Fruit fly (Drosophila melanogaster) whole organism, embryonic: ENCODE data around the gene CG33191.

ENCODE experiments used
- Bdp1 ChIP-seq: fragments of 200-800 bp; sonication (Bioruptor generic); optimal IDR thresholded peaks from 3 replicates; lab custom pipeline; 2016; ENCODE audit warnings: missing biosample characterization, missing genetic modification characterization
- CG10274 ChIP-seq: fragments of 200-800 bp; sonication (Bioruptor generic); optimal IDR thresholded peaks from 3 replicates; lab custom pipeline; 2017; ENCODE audit warnings: missing biosample characterization, mild to moderate bottlenecking, missing genetic modification characterization
- CG10654 ChIP-seq: fragments of 200-800 bp; sonication (Bioruptor generic); optimal IDR thresholded peaks from 2 replicates; lab custom pipeline; 2016; ENCODE audit warnings: missing biosample characterization, missing genetic modification characterization
- CG11695 ChIP-seq: fragments of 200-800 bp; sonication (Bioruptor generic); IDR thresholded peaks from 3 replicates; pipeline ENCODE4 v1.3.6; 2022; ENCODE audit warnings: missing biosample characterization, missing genetic modification characterization
- CG12391 ChIP-seq: fragments of 200-800 bp; sonication (Bioruptor generic); optimal IDR thresholded peaks from 3 replicates; lab custom pipeline; 2018; ENCODE audit warnings: missing biosample characterization, mild to moderate bottlenecking, missing genetic modification characterization, moderate library complexity
- CG14014 ChIP-seq: fragments of 200-800 bp; sonication (Bioruptor generic); IDR thresholded peaks from 2 replicates; pipeline ENCODE4 v1.3.6; 2022; ENCODE audit warnings: missing biosample characterization, missing genetic modification characterization
- CG17328 ChIP-seq: fragments of 200-800 bp; sonication (Bioruptor generic); IDR thresholded peaks from 2 replicates; pipeline ENCODE4 v1.3.6; 2022; ENCODE audit warnings: missing biosample characterization, missing genetic modification characterization
- CG18476 ChIP-seq: fragments of 200-800 bp; sonication (Bioruptor generic); optimal IDR thresholded peaks from 2 replicates; lab custom pipeline; 2016; ENCODE audit warnings: missing biosample characterization, mild to moderate bottlenecking, missing genetic modification characterization
- CG2120 ChIP-seq: fragments of 200-800 bp; sonication (Bioruptor generic); optimal IDR thresholded peaks from 3 replicates; lab custom pipeline; 2016; ENCODE audit warnings: missing biosample characterization, missing genetic modification characterization
- CG2712 ChIP-seq: fragments of 200-800 bp; optimal IDR thresholded peaks from 3 replicates; lab custom pipeline; 2019; ENCODE audit warnings: missing biosample characterization, mild to moderate bottlenecking, missing genetic modification characterization, moderate library complexity
- CG33557 ChIP-seq: fragments of 200-800 bp; sonication (Bioruptor generic); optimal IDR thresholded peaks from 2 replicates; lab custom pipeline; 2019; ENCODE audit warnings: missing biosample characterization, mild to moderate bottlenecking, missing genetic modification characterization, moderate library complexity
- CG3838 ChIP-seq: fragments of 200-800 bp; sonication (Bioruptor generic); optimal IDR thresholded peaks from 3 replicates; lab custom pipeline; 2016; ENCODE audit warnings: missing biosample characterization, missing genetic modification characterization
- CG4328 ChIP-seq: fragments of 200-800 bp; sonication (Bioruptor generic); optimal IDR thresholded peaks from 3 replicates; lab custom pipeline; 2017; ENCODE audit warnings: missing biosample characterization, missing genetic modification reagents, missing genetic modification characterization
- CG43689 ChIP-seq: fragments of 200-800 bp; sonication (Bioruptor generic); IDR thresholded peaks from 2 replicates; pipeline ENCODE4 v1.3.6; 2022; ENCODE audit warnings: missing biosample characterization, missing genetic modification characterization
- CG6254 ChIP-seq: fragments of 200-800 bp; sonication (Bioruptor generic); optimal IDR thresholded peaks from 3 replicates; lab custom pipeline; 2017; ENCODE audit warnings: mild to moderate bottlenecking, missing biosample characterization, missing genetic modification reagents, missing genetic modification characterization
- CG6854 ChIP-seq: fragments of 200-800 bp; sonication (Bioruptor generic); optimal IDR thresholded peaks from 3 replicates; lab custom pipeline; 2017; ENCODE audit warnings: missing biosample characterization, mild to moderate bottlenecking, missing genetic modification characterization
- CG9437 ChIP-seq: fragments of 200-800 bp; sonication (Bioruptor generic); optimal IDR thresholded peaks from 2 replicates; lab custom pipeline; 2018; ENCODE audit warnings: missing biosample characterization, mild to moderate bottlenecking, missing genetic modification characterization
- CG9797 ChIP-seq: fragments of 200-800 bp; sonication (Bioruptor generic); optimal IDR thresholded peaks from 3 replicates; lab custom pipeline; 2018; ENCODE audit warnings: missing biosample characterization, mild to moderate bottlenecking, missing genetic modification characterization
- CoRest ChIP-seq: fragments of 200-800 bp; sonication (Bioruptor generic); optimal IDR thresholded peaks from 3 replicates; lab custom pipeline; 2018; ENCODE audit warnings: missing biosample characterization, mild to moderate bottlenecking, missing genetic modification characterization, moderate library complexity
- Deaf1 ChIP-seq: fragments of 200-800 bp; optimal IDR thresholded peaks from 3 replicates; lab custom pipeline; 2019; ENCODE audit warnings: missing biosample characterization, mild to moderate bottlenecking, missing genetic modification characterization, moderate library complexity
- Doc3 ChIP-seq: fragments of 200-800 bp; sonication (Bioruptor generic); IDR thresholded peaks from 3 replicates; pipeline ENCODE4 v1.3.6; 2022; ENCODE audit warnings: missing biosample characterization, missing genetic modification characterization; ENCODE audit not compliant: partially characterized antibody
- ERR ChIP-seq: fragments of 200-800 bp; sonication (Bioruptor generic); optimal IDR thresholded peaks from 2 replicates; lab custom pipeline; 2016; ENCODE audit warnings: missing biosample characterization, missing genetic modification characterization
- HHEX ChIP-seq: fragments of 200-800 bp; sonication (Bioruptor generic); optimal IDR thresholded peaks from 3 replicates; lab custom pipeline; 2017; ENCODE audit warnings: missing biosample characterization, mild to moderate bottlenecking, missing genetic modification characterization, missing genetic modification reagents
- HmgZ ChIP-seq: fragments of 200-800 bp; sonication (Bioruptor generic); optimal IDR thresholded peaks from 2 replicates; lab custom pipeline; 2018; ENCODE audit warnings: missing biosample characterization, mild to moderate bottlenecking, missing genetic modification characterization
- Hr3 ChIP-seq: fragments of 200-800 bp; sonication (Bioruptor generic); optimal IDR thresholded peaks from 3 replicates; lab custom pipeline; 2016; ENCODE audit warnings: missing biosample characterization, missing genetic modification characterization
- MESR4 ChIP-seq: fragments of 200-800 bp; sonication (Bioruptor generic); optimal IDR thresholded peaks from 2 replicates; lab custom pipeline; 2018; ENCODE audit warnings: missing biosample characterization, mild to moderate bottlenecking, missing genetic modification characterization, moderate library complexity
- Med ChIP-seq: fragments of 200-800 bp; sonication (Bioruptor generic); peaks from one replicate; lab custom pipeline; 2016; ENCODE audit warnings: missing biosample characterization, missing genetic modification characterization, mild to moderate bottlenecking, inconsistent platforms, moderate library complexity
- Xrp1 ChIP-seq: fragments of 200-800 bp; sonication (Bioruptor generic); IDR thresholded peaks from 2 replicates; pipeline ENCODE4 v1.3.6; 2022; ENCODE audit warnings: missing biosample characterization, missing genetic modification characterization
- bcd ChIP-seq: fragments of 200-800 bp; sonication (Bioruptor generic); optimal IDR thresholded peaks from 2 replicates; lab custom pipeline; 2017; ENCODE audit warnings: missing biosample characterization, mild to moderate bottlenecking, missing genetic modification characterization
- bowl ChIP-seq: fragments of 200-800 bp; sonication (Bioruptor generic); IDR thresholded peaks from 2 replicates; pipeline ENCODE4 v1.3.6; 2022; ENCODE audit warnings: missing biosample characterization, missing genetic modification characterization
- btn ChIP-seq: fragments of 200-800 bp; sonication (Bioruptor generic); optimal IDR thresholded peaks from 2 replicates; lab custom pipeline; 2016; ENCODE audit warnings: missing biosample characterization, missing genetic modification characterization
- chif ChIP-seq, 2 experiments: fragments of 200-800 bp; sonication (Bioruptor generic); optimal IDR thresholded peaks; 3 replicates each; lab custom pipeline; 2016; ENCODE audit warnings: missing biosample characterization in 2 of 2, missing genetic modification characterization in 2 of 2
- crc ChIP-seq: fragments of 200-800 bp; sonication (Bioruptor generic); optimal IDR thresholded peaks from 2 replicates; lab custom pipeline; 2016; ENCODE audit warnings: missing biosample characterization, missing genetic modification characterization
- danr ChIP-seq: fragments of 200-800 bp; sonication (Bioruptor generic); IDR thresholded peaks from 2 replicates; pipeline ENCODE4 v1.3.6; 2022; ENCODE audit warnings: missing biosample characterization, missing genetic modification characterization
- dpn ChIP-seq, 2 experiments: fragments of 200-800 bp; sonication (Bioruptor generic); optimal IDR thresholded peaks; 3 replicates each; lab custom pipeline; 2016; ENCODE audit warnings: missing biosample characterization in 2 of 2, missing genetic modification characterization in 2 of 2
- gcm2 ChIP-seq: fragments of 200-800 bp; sonication (Bioruptor generic); optimal IDR thresholded peaks from 2 replicates; lab custom pipeline; 2016; ENCODE audit warnings: missing biosample characterization, missing genetic modification characterization
- grn ChIP-seq: fragments of 200-800 bp; sonication (Bioruptor generic); optimal IDR thresholded peaks from 3 replicates; lab custom pipeline; 2017; ENCODE audit warnings: missing biosample characterization, missing genetic modification characterization
- gsb ChIP-seq: fragments of 200-800 bp; sonication (Bioruptor generic); IDR thresholded peaks from 2 replicates; pipeline ENCODE4 v1.3.6; 2022; ENCODE audit warnings: missing biosample characterization, missing genetic modification characterization
- hkb ChIP-seq, 2 experiments: fragments of 200-800 bp in 1 of 2; fragments of >200 bp in 1 of 2; sonication (Bioruptor generic) in 1 of 2; IDR thresholded peaks in 1 of 2; optimal IDR thresholded peaks in 1 of 2; 2 replicates each; pipeline versions ENCODE4 v1.3.6 to Lab custom; 2017 to 2022; ENCODE audit warnings: missing biosample characterization in 1 of 2, missing genetic modification characterization in 1 of 2
- nerfin-1 ChIP-seq: fragments of 200-800 bp; sonication (Bioruptor generic); optimal IDR thresholded peaks from 3 replicates; lab custom pipeline; 2019; ENCODE audit warnings: missing biosample characterization, mild to moderate bottlenecking, missing genetic modification characterization, moderate library complexity
- pita ChIP-seq: fragments of 200-800 bp; sonication (Bioruptor generic); optimal IDR thresholded peaks from 2 replicates; lab custom pipeline; 2017; ENCODE audit warnings: missing biosample characterization, mild to moderate bottlenecking, missing genetic modification characterization
- repo ChIP-seq: fragments of 200-800 bp; sonication (Bioruptor generic); optimal IDR thresholded peaks from 2 replicates; lab custom pipeline; 2016; ENCODE audit warnings: missing biosample characterization, missing genetic modification characterization
- sd ChIP-seq: fragments of 200-800 bp; sonication (Bioruptor generic); optimal IDR thresholded peaks from 3 replicates; lab custom pipeline; 2018; ENCODE audit warnings: missing biosample characterization, mild to moderate bottlenecking, missing genetic modification characterization, moderate library complexity
- sens ChIP-seq: fragments of 200-800 bp; sonication (Bioruptor generic); peaks from one replicate; lab custom pipeline; 2016; ENCODE audit warnings: missing biosample characterization, missing genetic modification characterization
- sr ChIP-seq: fragments of 200-800 bp; sonication (Bioruptor generic); IDR thresholded peaks from 3 replicates; pipeline ENCODE4 v1.3.6; 2022; ENCODE audit warnings: missing biosample characterization, missing genetic modification characterization
- tup ChIP-seq: fragments of 200-800 bp; sonication (Bioruptor generic); optimal IDR thresholded peaks from 2 replicates; lab custom pipeline; 2016; ENCODE audit warnings: missing biosample characterization, mild to moderate bottlenecking, missing genetic modification characterization, moderate library complexity
- unc-4 ChIP-seq: fragments of 200-800 bp; sonication (Bioruptor generic); IDR thresholded peaks from 2 replicates; pipeline ENCODE4 v1.3.6; 2022; ENCODE audit warnings: missing biosample characterization, missing genetic modification characterization; ENCODE audit not compliant: partially characterized antibody
- vvl ChIP-seq: fragments of 200-800 bp; sonication (Bioruptor generic); IDR thresholded peaks from 2 replicates; pipeline ENCODE4 v1.3.6; 2022; ENCODE audit warnings: missing biosample characterization, missing genetic modification characterization
- zfh1 ChIP-seq: fragments of 200-800 bp; sonication (Bioruptor generic); IDR thresholded peaks from 3 replicates; pipeline ENCODE4 v1.3.6; 2022; ENCODE audit warnings: missing biosample characterization, missing genetic modification characterization

Gene CG33191

DNA sequence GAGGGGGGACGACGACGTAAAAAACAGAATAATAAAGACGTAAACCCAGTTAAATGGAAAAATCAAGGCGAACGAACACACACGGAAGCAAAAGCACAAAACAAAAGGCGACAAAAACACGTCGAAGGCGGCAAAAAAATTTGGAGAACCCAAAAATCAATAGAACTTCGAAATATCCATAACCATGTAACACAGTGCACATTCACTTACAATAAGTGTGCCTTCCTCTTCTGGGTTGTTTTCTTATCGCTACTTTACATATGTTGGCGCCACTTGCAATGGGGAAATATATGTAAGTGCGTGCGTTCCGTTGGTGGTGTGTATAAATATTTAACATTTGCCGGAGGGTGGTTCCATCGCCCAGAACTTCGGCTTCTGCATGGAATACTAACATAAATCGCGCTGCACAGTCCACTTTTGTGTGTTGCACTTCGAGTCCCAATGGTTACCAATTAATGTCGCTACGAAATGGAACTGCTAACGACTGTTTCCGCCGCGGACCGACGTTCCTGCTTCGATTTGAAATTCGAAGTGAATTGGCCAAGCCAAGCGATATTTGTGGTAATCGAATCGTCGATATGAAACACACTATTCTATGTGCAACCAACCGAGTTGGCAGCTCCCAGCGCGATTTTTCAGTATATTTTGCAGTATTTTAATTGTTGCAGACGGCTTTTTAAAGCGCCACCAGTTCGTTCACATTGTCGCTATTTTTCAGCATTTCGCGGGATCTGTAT lies 32.4 kb downstream of the CG33191 start, which contains the start of the genes CG9801 and Nasp (continued):
- peak; percentile 12 for TF ChIP-seq CG18476
- no peak for TF ChIP-seq CG6854
- no peak for TF ChIP-seq CG33557
- TF ChIP-seq MESR4 (GFP tag; lab: Kevin White, UChicago), result peak; percentile 50
- 0 out of 3 replicates have a peak, but pooled peaks have one; percentile 8 for TF ChIP-seq sr
- peak; percentile 53 for TF ChIP-seq CG3838 (GFP tag; lab: Kevin White, UChicago)
- no peak for TF ChIP-seq gsb (GFP tag; lab: Robert Waterston, UW)
- TF ChIP-seq crc, result no peak
- TF ChIP-seq CG10274 (GFP tag; lab: Kevin White, UChicago), result no peak
- TF ChIP-seq HHEX, result no peak
- TF ChIP-seq CoRest (tag; lab: Kevin White, UChicago), result peak; percentile 44
- no peak for TF ChIP-seq hkb (optimal IDR thresholded peaks at IDR 0.05; lab: Kevin White, UChicago)
- peak; percentile 24; the same call in 1 of the 2 replicates for TF ChIP-seq hkb (GFP tag; IDR thresholded peaks at IDR 0.05; lab: Robert Waterston, UW)
- TF ChIP-seq CG6254 (GFP tag; lab: Kevin White, UChicago), result peak; percentile 21
- TF ChIP-seq CG43689 (GFP tag; lab: Robert Waterston, UW), result no peak
- TF ChIP-seq pita (GFP tag; lab: Kevin White, UChicago), result no peak
- TF ChIP-seq CG17328 (GFP tag; lab: Robert Waterston, UW), result 0 out of 2 replicates have a peak, but pooled peaks have one; percentile 31
- peak; percentile 44 for TF ChIP-seq CG12391 (tag; lab: Kevin White, UChicago)
- peak; percentile 31 for TF ChIP-seq repo (GFP tag; lab: Kevin White, UChicago)
- TF ChIP-seq tup (GFP tag; lab: Kevin White, UChicago), result no peak
- peak; percentile 29; the same call in 1 of the 3 replicates for TF ChIP-seq zfh1 (GFP tag; lab: Robert Waterston, UW)
- no peak for TF ChIP-seq btn
- TF ChIP-seq dpn (GFP tag; optimal IDR thresholded peaks at IDR 0.05; lab: Kevin White, UChicago), result peak; percentile 29 to 33
- no peak for TF ChIP-seq CG11695
- peak; percentile 7 for TF ChIP-seq ERR (GFP tag; lab: Kevin White, UChicago)
- TF ChIP-seq bcd (GFP tag; lab: Kevin White, UChicago), result peak; percentile 28
- no peak for TF ChIP-seq Hr3 (GFP tag; lab: Kevin White, UChicago)
- no peak for TF ChIP-seq CG10654 (GFP tag; lab: Kevin White, UChicago)
- TF ChIP-seq unc-4 (GFP tag; lab: Robert Waterston, UW), result peak; percentile 74
- TF ChIP-seq HmgZ, result peak; percentile 76
- TF ChIP-seq CG2712 (tag; lab: Kevin White, UChicago), result peak; percentile 46
- no peak for TF ChIP-seq gcm2 (GFP tag; lab: Kevin White, UChicago)
- no peak for TF ChIP-seq CG4328
- no peak for TF ChIP-seq danr (GFP tag; lab: Robert Waterston, UW)
- TF ChIP-seq chif (GFP tag; optimal IDR thresholded peaks at IDR 0.05; lab: Kevin White, UChicago), result peak in 1 of 2 experiments; percentile 41
- TF ChIP-seq nerfin-1, result no peak
- peak; percentile 49; the same call in 2 of the 3 replicates for TF ChIP-seq Doc3 (GFP tag; lab: Robert Waterston, UW)
- peak; percentile 32 for TF ChIP-seq Deaf1 (tag; lab: Kevin White, UChicago)
- TF ChIP-seq CG2120 (GFP tag; lab: Kevin White, UChicago), result peak; percentile 46
- TF ChIP-seq CG9797 (GFP tag; lab: Kevin White, UChicago), result peak; percentile 94
- TF ChIP-seq sens (GFP tag; lab: Kevin White, UChicago), result peak; percentile 87
- no peak for TF ChIP-seq CG9437
- peak; percentile 24; the same call in 1 of the 2 replicates for TF ChIP-seq Xrp1 (GFP tag; lab: Robert Waterston, UW)
- TF ChIP-seq sd (tag; lab: Kevin White, UChicago), result peak; percentile 56
- no peak for TF ChIP-seq grn
- no peak for TF ChIP-seq bowl
- peak; percentile 9 for TF ChIP-seq Bdp1 (GFP tag; lab: Kevin White, UChicago)
- peak; percentile 61 for TF ChIP-seq vvl
- no peak for TF ChIP-seq CG14014 (GFP tag; lab: Robert Waterston, UW)
- peak; percentile 92 for TF ChIP-seq Med (GFP tag; lab: Kevin White, UChicago)
